Fruit fly (Drosophila melanogaster) whole organism, pupa: ENCODE results near the gene Ugt35C1.

Experiments used
- CG10348 ChIP-seq: fragments of 200-800 bp; sonication (Bioruptor generic); IDR thresholded peaks from 2 replicates; pipeline ENCODE4 v1.3.6; 2022; ENCODE audit warnings: missing biosample characterization, missing genetic modification characterization
- CG12605 ChIP-seq: fragments of 200-800 bp; sonication (Bioruptor generic); IDR thresholded peaks from 2 replicates; pipeline ENCODE4 v1.3.6; 2022; ENCODE audit warnings: missing biosample characterization, missing genetic modification characterization
- CG13204 ChIP-seq: fragments of 200-800 bp; sonication (Bioruptor generic); optimal IDR thresholded peaks from 2 replicates; lab custom pipeline; 2018; ENCODE audit warnings: missing biosample characterization, mild to moderate bottlenecking, missing genetic modification characterization, moderate library complexity
- CG14655 ChIP-seq: fragments of 200-800 bp; sonication (Bioruptor generic); optimal IDR thresholded peaks from 3 replicates; lab custom pipeline; 2017; ENCODE audit warnings: mild to moderate bottlenecking, missing biosample characterization, missing genetic modification reagents, missing genetic modification characterization
- CG15710 ChIP-seq: fragments of 200-800 bp; sonication (Bioruptor generic); optimal IDR thresholded peaks from 2 replicates; lab custom pipeline; 2018; ENCODE audit warnings: missing biosample characterization, mild to moderate bottlenecking, missing genetic modification characterization, moderate library complexity
- CG17806 ChIP-seq: fragments of 200-800 bp; sonication (Bioruptor generic); optimal IDR thresholded peaks from 2 replicates; lab custom pipeline; 2018; ENCODE audit warnings: missing biosample characterization, mild to moderate bottlenecking, missing genetic modification characterization, moderate library complexity
- CG32121 ChIP-seq: fragments of 200-800 bp; sonication (Bioruptor generic); IDR thresholded peaks from 2 replicates; pipeline ENCODE4 v1.3.6; 2022; ENCODE audit warnings: missing biosample characterization, missing genetic modification characterization
- CG34367 ChIP-seq: fragments of 200-800 bp; sonication (Bioruptor generic); optimal IDR thresholded peaks from 2 replicates; lab custom pipeline; 2018; ENCODE audit warnings: missing biosample characterization, mild to moderate bottlenecking, missing genetic modification characterization
- CG4496 ChIP-seq: fragments of 200-800 bp; sonication (Bioruptor generic); IDR thresholded peaks from 3 replicates; pipeline ENCODE4 v1.3.6; 2022; ENCODE audit warnings: missing biosample characterization, missing genetic modification characterization
- CG8159 ChIP-seq: fragments of 200-800 bp; sonication (Bioruptor generic); optimal IDR thresholded peaks from 3 replicates; lab custom pipeline; 2018; ENCODE audit warnings: missing biosample characterization, mild to moderate bottlenecking, missing genetic modification characterization, moderate library complexity
- CG8301 ChIP-seq: fragments of 200-800 bp; sonication (Bioruptor generic); optimal IDR thresholded peaks from 2 replicates; lab custom pipeline; 2018; ENCODE audit warnings: missing biosample characterization, mild to moderate bottlenecking, missing genetic modification characterization
- CG9948 ChIP-seq: fragments of 200-800 bp; sonication (Bioruptor generic); optimal IDR thresholded peaks from 2 replicates; lab custom pipeline; 2018; ENCODE audit warnings: missing biosample characterization, mild to moderate bottlenecking, missing genetic modification characterization, moderate library complexity
- D1 ChIP-seq: fragments of 200-800 bp; sonication (Bioruptor generic); optimal IDR thresholded peaks from 2 replicates; lab custom pipeline; 2018; ENCODE audit warnings: missing biosample characterization, mild to moderate bottlenecking, missing genetic modification characterization, moderate library complexity
- EcR ChIP-seq: fragments of 200-800 bp; sonication (Bioruptor generic); optimal IDR thresholded peaks from 3 replicates; lab custom pipeline; 2019; ENCODE audit warnings: missing biosample characterization, missing genetic modification characterization, mild to moderate bottlenecking, moderate library complexity, missing genetic modification reagents
- Ets98B ChIP-seq: fragments of 200-800 bp; sonication (Bioruptor generic); IDR thresholded peaks from 2 replicates; pipeline ENCODE4 v1.3.6; 2022; ENCODE audit warnings: missing biosample characterization, missing genetic modification characterization
- Pif1A ChIP-seq: fragments of 200-800 bp; sonication (Bioruptor generic); optimal IDR thresholded peaks from 3 replicates; lab custom pipeline; 2016; ENCODE audit warnings: missing biosample characterization, missing genetic modification characterization
- Pif1B ChIP-seq: fragments of 200-800 bp; sonication (Bioruptor generic); optimal IDR thresholded peaks from 3 replicates; lab custom pipeline; 2016; ENCODE audit warnings: missing biosample characterization, missing genetic modification characterization
- Snoo ChIP-seq: fragments of 200-800 bp; sonication (Bioruptor generic); optimal IDR thresholded peaks from 3 replicates; lab custom pipeline; 2017; ENCODE audit warnings: missing biosample characterization, mild to moderate bottlenecking, missing genetic modification characterization, inconsistent platforms
- fd96Ca ChIP-seq: fragments of 200-800 bp; sonication (Bioruptor generic); IDR thresholded peaks from 3 replicates; pipeline ENCODE4 v1.3.6; 2022; ENCODE audit warnings: missing biosample characterization, missing genetic modification characterization
- gl ChIP-seq: fragments of 200-800 bp; sonication (Bioruptor generic); optimal IDR thresholded peaks from 2 replicates; lab custom pipeline; 2018; ENCODE audit warnings: missing biosample characterization, mild to moderate bottlenecking, missing genetic modification characterization
- rn ChIP-seq: fragments of 200-800 bp; sonication (Bioruptor generic); IDR thresholded peaks from 2 replicates; pipeline ENCODE4 v1.3.6; 2022; ENCODE audit warnings: missing biosample characterization, missing genetic modification characterization

Gene Ugt35C1

dm6 chr3R:11128116-11128626 is at the start of gene Ugt35C1:
Gene Ugt35C1, minus strand, starts transcription at chr3R:11128328.
- TF ChIP-seq rn (GFP tag; lab: Robert Waterston, UW) (no peak), CG9948 (tag; lab: Kevin White, UChicago) (no peak), CG14655 (GFP tag; lab: Kevin White, UChicago) (no peak), CG8159 (tag; lab: Kevin White, UChicago) (no peak), CG13204 (GFP tag; lab: Kevin White, UChicago) (no peak), Ets98B (GFP tag; lab: Robert Waterston, UW) (no peak), CG15710 (tag; lab: Kevin White, UChicago) (no peak), gl (no peak), Pif1A (GFP tag; lab: Kevin White, UChicago) (no peak), EcR (no peak), CG8301 (tag; lab: Kevin White, UChicago) (no peak), CG10348 (GFP tag; lab: Robert Waterston, UW) (no peak), CG4496 (GFP tag; lab: Robert Waterston, UW) (no peak), CG32121 (GFP tag; lab: Robert Waterston, UW) (no peak)

dm6 chr3R:11177579-11177978 is 49.5 kb upstream of the Ugt35C1 start:
- TF ChIP-seq Snoo (no peak), CG10348 (GFP tag; lab: Robert Waterston, UW) (no peak), rn (GFP tag; lab: Robert Waterston, UW) (no peak), D1 (tag; lab: Kevin White, UChicago) (no peak), CG32121 (GFP tag; lab: Robert Waterston, UW) (no peak), Pif1A (GFP tag; lab: Kevin White, UChicago) (no peak), fd96Ca (GFP tag; lab: Robert Waterston, UW) (no peak), CG14655 (GFP tag; lab: Kevin White, UChicago) (no peak)

- TF ChIP-seq Pif1B (GFP tag; lab: Kevin White, UChicago) (no peak), EcR (no peak), CG14655 (GFP tag; lab: Kevin White, UChicago) (no peak), CG32121 (GFP tag; lab: Robert Waterston, UW) (no peak), Pif1A (GFP tag; lab: Kevin White, UChicago) (no peak), CG8301 (tag; lab: Kevin White, UChicago) (no peak), CG17806 (tag; lab: Kevin White, UChicago) (no peak), Ets98B (GFP tag; lab: Robert Waterston, UW) (no peak), gl (no peak), Snoo (no peak), CG8159 (tag; lab: Kevin White, UChicago) (no peak), CG34367 (tag; lab: Kevin White, UChicago) (no peak), CG4496 (GFP tag; lab: Robert Waterston, UW) (no peak), rn (GFP tag; lab: Robert Waterston, UW) (no peak)
These were observed 47.6 kb upstream of the Ugt35C1 start for dm6 chr3R:11175777-11176176.

dm6 chr3R:11175308-11175707 is 47.2 kb upstream of the Ugt35C1 start, which contains the start of the genes Ugt304A1 and Ugt303A1:
Gene Ugt304A1, minus strand, starts transcription at chr3R:11175408.
Gene Ugt303A1, plus strand, starts transcription at chr3R:11175529.
- TF ChIP-seq CG14655 (GFP tag; lab: Kevin White, UChicago) = no peak
- no peak for TF ChIP-seq D1 (tag; lab: Kevin White, UChicago)
- no peak for TF ChIP-seq CG8301 (tag; lab: Kevin White, UChicago)
- no peak for TF ChIP-seq Pif1B (GFP tag; lab: Kevin White, UChicago)
- no peak for TF ChIP-seq CG15710 (tag; lab: Kevin White, UChicago)
- no peak for TF ChIP-seq CG17806 (tag; lab: Kevin White, UChicago)
- TF ChIP-seq Ets98B (GFP tag; lab: Robert Waterston, UW) = no peak
- TF ChIP-seq CG8159 (tag; lab: Kevin White, UChicago) = no peak
- no peak for TF ChIP-seq gl
- no peak for TF ChIP-seq Pif1A (GFP tag; lab: Kevin White, UChicago)
- TF ChIP-seq CG10348 (GFP tag; lab: Robert Waterston, UW) = no peak
- TF ChIP-seq, all 21 proteins: peak for 0

dm6 chr3R:11173169-11173506 is 45.0 kb upstream of the Ugt35C1 start:
- TF ChIP-seq CG12605 (GFP tag; lab: Robert Waterston, UW) (no peak), D1 (tag; lab: Kevin White, UChicago) (no peak), CG8159 (tag; lab: Kevin White, UChicago) (no peak), CG14655 (GFP tag; lab: Kevin White, UChicago) (no peak), Ets98B (GFP tag; lab: Robert Waterston, UW) (no peak), Pif1A (GFP tag; lab: Kevin White, UChicago) (no peak), CG32121 (GFP tag; lab: Robert Waterston, UW) (no peak), CG13204 (GFP tag; lab: Kevin White, UChicago) (no peak), Snoo (no peak), CG15710 (tag; lab: Kevin White, UChicago) (no peak), CG10348 (GFP tag; lab: Robert Waterston, UW) (no peak), CG34367 (tag; lab: Kevin White, UChicago) (no peak), CG8301 (tag; lab: Kevin White, UChicago) (no peak), rn (GFP tag; lab: Robert Waterston, UW) (no peak), EcR (no peak)
